Worm (Caenorhabditis elegans) whole organism, dauer: ENCODE measurements around the gene inpp-1.

Experiments
- unc-62 ChIP-seq: sonication (generic microtip); optimal IDR thresholded peaks from 2 replicates; lab custom pipeline; 2017; ENCODE audit warnings: missing biosample characterization, missing genetic modification reagents, missing genetic modification characterization

The inpp-1 gene

DNA sequence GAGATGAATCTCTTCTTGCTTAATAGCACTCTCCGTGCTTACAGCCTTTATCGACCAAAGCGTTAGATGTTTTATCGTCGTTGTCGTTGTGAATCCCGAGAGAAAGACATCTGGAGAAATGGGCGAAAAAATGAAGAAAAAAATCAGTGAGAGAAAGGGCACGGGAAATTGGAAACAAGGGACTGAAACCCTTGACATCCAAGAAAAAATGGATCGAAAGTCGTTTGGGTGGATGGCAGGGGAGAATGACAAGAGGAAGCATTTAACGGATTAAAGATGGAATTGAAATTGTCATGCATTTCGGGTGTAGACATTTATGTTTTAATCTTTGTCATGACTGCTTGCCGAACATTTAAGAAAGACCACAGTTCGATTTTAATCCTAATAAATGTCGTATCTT is at the start of gene inpp-1:
Gene inpp-1, minus strand, starts transcription at position 101 of the 400 bp plus-strand sequence.
- TF ChIP-seq unc-62 (GFP tag; lab: Kevin White, UChicago): no peak

DNA sequence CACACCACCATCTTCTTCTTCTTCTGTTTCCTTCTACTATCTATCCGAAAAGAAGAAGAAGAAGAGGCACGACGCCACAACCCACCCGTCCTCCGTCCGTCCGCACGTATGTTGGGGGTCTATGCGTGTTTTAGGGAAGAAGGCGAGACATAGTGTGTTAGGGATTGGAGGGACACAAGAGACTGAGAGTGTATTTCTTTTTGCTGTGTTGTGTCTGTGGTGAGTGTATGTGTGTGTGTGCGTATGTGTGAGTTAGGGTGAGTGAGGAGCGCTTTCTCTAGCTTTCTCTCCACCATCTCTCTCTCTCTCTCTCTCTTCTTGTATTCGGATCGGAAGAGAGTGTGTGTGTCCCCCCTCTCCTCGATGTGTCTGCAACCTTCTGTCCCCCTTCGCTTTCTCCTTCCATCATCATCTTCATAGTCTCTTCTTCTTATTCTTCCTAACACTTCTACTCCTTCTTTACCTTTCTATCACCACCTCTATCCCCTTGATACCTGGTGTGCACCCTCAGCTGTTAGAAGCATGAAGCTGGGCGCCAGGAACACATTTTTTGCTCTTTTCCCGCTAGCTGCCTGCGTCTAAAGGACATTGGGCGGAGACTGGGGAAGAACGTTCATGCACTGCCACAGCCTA is 48.1 kb upstream of the inpp-1 start:
- TF ChIP-seq unc-62 (GFP tag; lab: Kevin White, UChicago): peak; percentile 71

DNA sequence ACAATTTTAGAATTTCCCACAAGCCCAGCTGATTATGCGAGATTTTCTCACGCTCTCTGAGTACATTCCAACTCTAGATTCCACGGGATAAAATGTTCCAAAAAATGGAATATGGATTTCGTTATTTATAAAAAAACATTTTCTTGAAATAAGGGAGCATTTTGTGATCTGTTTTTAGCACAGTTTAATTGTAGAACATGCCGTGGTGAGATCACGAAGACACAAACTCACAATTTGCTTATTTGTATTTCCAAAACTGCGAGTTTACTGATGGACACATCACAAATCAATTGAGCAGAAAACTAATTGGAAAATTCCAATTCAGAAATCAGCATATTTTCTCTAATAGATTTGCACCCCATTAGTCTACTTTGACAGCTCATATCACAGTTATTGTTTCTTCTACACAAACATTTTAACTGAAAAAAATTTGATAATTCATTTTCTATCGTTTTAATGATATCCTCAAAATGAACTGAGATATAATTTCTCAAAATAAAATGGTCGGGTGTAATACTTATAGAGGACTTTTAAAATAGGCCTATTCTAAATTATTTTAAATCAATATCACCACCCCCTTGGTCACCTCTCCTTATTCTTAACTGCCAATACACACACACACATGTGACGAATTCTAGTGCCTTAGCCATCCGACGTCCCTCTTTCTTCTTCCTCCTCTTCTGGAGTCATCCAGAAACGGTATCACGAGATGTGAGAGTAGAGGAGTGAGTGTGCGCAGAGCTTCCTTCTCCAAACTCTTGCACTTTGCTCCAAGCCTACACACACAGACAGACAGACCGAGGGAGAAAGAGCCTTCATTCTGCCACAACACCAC is 47.3 kb upstream of the inpp-1 start:
- TF ChIP-seq unc-62 (GFP tag; lab: Kevin White, UChicago): no peak

DNA sequence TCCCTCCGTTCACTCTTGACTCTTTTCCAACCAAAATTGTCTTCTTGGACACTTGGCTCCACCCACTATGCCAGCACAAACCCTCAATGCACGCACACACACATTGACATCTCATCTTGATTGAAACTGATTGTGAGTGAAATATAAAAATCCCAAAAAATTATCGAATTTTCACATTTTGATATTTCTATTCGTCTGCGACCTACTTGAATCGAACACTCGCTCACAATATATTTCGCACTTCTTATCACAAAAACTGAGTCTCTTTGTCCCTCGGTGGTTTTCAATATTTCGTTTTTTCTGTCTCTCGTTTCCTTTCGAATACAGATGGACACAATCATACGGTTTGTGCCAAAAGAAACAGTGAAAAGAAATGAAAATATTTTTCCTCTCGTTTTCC is 46.4 kb upstream of the inpp-1 start:
- TF ChIP-seq unc-62 (GFP tag; lab: Kevin White, UChicago): no peak

DNA sequence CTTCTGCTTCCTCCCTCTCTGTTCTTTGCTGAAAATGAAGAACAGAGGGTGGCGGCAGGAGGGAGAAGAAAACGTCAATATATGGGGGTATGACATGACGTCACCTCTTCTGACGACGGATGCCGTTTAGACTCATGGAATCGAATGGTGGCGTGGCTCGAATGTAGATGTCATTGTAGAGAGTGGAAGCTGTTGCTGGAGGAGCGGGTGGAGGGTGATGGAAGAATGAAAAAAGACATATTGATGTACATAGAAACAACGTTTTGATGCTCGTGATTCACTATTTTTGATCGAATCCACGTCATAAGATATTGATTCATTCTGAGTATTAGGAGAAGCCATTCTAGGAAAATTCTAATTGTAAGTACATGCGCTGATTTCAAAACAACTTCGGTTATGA is 45.3 kb upstream of the inpp-1 start:
- TF ChIP-seq unc-62 (GFP tag; lab: Kevin White, UChicago): no peak

DNA sequence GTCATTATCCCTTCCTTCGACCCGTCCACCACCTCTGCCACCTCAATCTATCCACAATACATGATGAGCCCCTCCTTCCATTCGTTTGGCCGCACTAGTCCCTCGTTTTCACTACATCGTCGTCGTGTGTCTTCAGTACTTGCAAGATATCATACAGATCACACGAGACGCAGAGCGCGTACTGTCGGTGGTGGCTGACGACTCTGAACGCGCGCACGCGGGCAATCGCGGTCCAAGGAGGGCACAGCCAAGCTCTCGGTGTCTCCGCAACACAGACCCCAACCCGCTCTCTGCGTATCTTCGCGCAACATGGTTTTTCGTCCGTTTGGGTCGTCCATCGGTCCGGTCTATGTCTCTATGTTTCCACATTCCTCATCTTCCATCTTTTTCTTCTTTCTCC is 43.3 kb upstream of the inpp-1 start:
- TF ChIP-seq unc-62 (GFP tag; lab: Kevin White, UChicago): no peak

DNA sequence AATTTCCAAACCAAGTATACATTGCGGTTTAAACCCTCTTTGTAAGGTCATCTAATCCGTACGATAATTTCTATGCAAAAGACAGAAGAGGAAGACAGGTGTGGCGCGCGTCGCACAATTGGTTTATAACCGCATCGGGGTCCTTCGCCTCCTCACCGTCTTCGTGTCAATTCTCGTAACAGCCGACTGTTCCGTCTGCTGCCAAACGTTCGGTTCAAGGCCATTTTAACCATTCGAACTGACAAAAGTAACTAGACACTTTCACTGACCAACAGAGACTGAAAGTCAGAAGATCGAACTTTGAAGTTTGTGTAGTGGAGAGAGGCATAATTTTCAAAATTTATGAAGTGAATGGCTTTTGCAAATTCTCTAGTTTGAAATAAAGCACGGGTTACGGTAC is 42.2 kb upstream of the inpp-1 start:
- no peak for TF ChIP-seq unc-62 (GFP tag; lab: Kevin White, UChicago)

DNA sequence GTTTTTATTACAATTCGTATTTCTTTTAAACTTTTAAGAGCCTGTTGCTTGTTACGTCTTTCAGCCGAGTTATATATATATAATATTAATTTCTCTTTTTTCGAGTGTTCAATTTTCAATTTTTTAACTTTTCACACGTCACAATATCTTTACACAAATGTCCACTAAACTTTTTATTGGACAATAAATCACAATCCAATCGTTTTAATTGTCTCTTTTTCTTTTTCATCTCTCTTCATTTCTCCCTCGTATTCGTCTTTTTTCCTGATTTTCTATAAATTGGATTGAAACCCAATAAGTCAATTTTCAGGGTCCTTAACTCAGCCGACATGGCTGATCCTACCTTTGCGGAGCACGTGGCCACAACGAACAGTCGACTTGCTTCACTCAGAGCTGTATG is 38.4 kb upstream of the inpp-1 start, which contains the start of gene miz-1:
Gene miz-1, plus strand, starts transcription at position 301 of the 400 bp plus-strand sequence.
- TF ChIP-seq unc-62 (GFP tag; lab: Kevin White, UChicago): no peak

DNA sequence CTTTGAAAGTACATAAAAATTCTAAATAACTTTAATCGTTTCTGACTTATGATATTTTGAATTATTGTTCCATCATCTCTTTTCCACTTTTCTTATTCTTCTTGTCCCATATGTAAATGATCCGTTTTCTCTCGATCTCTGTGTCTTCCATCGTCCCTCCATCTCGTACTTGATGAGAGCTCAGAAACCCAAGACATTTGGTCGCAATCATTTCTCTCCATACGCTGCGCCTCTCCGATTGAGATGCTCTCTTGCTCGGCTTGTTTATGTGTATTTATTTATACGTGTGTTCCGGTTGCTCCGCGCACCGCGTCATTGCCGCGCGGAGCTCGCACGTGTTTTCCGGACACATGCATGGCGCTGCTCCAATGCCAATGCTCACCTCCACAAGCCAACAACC is 37.7 kb upstream of the inpp-1 start:
- no peak for TF ChIP-seq unc-62 (GFP tag; lab: Kevin White, UChicago)

DNA sequence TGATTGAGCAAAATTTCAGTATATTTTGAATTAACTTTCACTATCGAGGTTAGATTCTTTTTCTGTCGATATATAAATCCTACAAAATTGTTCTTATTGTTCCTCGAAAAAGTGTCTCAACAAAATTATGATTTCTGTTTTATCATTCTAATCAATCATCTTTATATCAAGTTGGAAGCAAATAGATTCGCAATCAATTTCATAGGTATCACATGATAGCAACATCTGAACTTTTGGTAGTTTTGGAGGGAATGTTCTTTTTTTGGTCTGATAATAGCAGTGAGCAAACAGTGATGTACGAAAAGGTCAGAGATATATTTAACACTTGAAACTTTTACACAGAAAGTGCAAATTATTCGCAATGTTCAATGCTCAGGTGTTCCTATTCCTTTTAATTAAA is 37.1 kb upstream of the inpp-1 start:
- TF ChIP-seq unc-62 (GFP tag; lab: Kevin White, UChicago): no peak

DNA sequence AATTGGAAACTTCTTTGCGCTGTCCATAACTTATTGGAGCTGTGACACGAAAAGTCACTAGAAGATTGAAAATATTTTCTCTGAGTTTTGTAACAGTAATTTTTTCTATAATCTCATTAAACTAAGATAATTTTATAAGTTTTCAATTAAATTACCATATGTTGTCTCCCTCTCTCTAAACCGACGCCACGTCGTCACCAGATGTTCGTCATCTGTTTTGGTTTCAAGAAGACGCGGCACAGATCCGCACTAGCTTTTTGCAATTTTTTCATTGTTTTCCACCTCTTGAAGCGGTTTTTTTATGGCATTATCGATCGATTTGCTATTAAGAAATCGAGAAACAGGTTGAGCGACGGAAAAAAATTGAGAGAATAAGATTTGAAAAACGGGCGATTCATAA is 30.3 kb upstream of the inpp-1 start:
- TF ChIP-seq unc-62 (GFP tag; lab: Kevin White, UChicago): no peak

DNA sequence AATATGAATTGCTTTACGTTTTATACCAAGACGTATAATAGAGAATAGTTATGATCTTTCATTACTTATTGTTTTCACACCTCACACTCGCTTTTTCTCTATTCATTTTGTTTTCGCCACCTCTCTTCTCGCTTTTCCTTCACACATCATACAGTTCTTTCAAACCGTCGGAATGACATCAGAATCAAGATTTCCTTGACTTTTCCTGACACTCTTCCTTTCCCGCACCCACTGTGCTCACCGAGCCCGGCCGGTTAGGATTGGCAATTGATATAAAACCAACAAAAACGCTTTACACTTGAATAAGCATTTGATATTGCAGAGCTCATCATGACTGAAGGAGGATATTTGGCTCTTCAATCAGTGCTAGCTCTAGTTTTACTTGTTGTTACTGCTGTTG is 25.6 kb upstream of the inpp-1 start, which contains the start of gene zipt-2.1:
Gene zipt-2.1, plus strand, starts transcription at position 301 of the 400 bp plus-strand sequence.
- no peak for TF ChIP-seq unc-62 (GFP tag; lab: Kevin White, UChicago)

DNA sequence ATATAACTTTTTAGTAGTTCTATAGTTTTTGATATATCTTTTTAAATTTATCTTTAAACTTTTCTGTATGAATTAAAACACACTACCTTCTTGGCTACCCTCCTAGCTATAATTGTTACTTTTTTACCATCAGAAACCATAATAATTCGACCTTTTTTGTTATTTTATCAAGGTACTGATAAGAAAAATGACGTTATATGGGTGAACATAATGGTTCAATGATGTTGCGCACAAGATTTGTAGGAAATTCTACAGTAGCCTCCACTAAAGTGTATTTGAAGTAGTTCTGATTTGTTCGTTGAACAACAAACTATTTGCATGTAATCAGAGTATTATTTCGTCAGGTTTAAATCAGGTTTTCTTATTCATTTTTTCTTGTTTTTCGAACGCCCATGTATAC is 24.9 kb upstream of the inpp-1 start:
- TF ChIP-seq unc-62 (GFP tag; lab: Kevin White, UChicago): no peak

DNA sequence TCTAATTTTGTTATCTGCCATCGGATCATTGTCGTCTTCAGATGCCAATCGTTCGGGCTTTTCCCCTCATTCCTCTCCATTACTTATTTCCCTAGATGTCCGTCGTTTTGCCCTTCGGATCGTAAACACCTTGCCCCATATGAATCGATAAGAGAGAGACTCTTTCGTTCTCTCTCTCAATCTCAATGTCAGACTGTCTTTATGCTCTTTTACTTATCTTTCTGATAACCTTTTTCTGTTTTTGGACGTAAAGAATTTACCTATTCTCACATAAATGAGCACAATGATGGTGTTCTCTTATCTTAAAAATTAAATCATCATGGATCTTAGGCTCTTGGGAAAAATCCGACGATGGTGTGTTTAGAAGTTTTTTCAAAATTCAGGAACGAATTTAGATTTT is 23.0 kb upstream of the inpp-1 start:
- TF ChIP-seq unc-62 (GFP tag; lab: Kevin White, UChicago): no peak

DNA sequence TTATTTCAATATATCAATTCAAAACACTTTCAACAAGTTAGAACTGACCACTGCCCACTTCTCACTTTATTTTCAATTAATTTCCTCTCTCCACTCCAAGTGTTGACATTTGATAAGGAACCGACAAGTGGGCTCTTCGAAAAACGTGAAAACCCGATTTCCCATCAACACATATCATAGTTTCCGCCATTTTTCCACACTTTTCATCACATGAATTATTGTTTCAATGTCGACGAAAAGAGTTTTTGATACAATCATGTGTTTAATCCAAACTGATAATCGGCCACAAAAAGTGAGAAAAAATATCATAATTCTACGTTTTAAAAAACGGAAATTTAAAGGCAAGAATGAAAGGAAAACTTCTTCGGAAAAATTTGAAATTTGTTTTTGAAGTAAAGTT is 22.0 kb upstream of the inpp-1 start:
- no peak for TF ChIP-seq unc-62 (GFP tag; lab: Kevin White, UChicago)

DNA sequence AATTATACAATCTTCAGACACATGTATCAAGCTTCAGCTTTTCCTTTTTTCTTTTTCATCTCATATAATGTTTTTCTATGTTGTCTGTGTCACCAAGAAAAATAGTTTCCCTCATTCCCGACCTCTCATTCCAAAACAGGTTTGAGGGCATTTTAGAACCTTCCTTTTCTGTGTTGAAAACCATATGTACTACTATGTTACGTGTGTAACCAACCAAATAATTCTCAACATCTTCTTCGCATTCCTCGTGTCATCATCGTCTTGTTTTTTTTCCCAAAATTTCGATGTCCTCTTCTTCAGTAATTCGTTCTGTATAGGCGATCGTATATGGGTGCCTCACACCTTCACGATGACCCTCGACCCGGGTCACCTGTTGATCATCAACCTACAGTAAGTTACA is 16.6 kb upstream of the inpp-1 start, which contains the start of gene pept-2:
Gene pept-2, plus strand, starts transcription at position 301 of the 400 bp plus-strand sequence.
- no peak for TF ChIP-seq unc-62 (GFP tag; lab: Kevin White, UChicago)

DNA sequence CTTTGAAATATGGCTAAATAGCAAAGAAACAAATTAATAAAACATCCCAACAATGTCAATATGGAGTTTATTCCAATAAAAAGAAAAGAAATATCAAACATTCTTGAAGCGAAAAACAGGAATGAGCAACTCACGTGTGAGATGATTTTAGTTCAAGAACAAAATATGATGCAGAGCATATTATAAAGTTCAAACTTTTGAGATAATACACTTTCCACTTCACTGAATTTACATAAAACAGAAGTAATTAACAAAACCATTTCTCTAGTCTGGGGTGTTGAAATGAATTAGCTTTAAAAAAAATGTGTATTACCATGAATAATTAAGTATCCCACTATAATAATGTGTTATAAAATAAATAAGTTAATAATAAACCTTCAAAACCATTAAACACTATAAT is 13.0 kb upstream of the inpp-1 start, which contains the start of gene srd-7:
Gene srd-7, minus strand, starts transcription at position 101 of the 400 bp plus-strand sequence.
- no peak for TF ChIP-seq unc-62 (GFP tag; lab: Kevin White, UChicago)
